Worm (Caenorhabditis elegans) whole organism, L1 larva: ENCODE results near the gene ccpp-6.

Source experiments
- C34B4.2 ChIP-seq: sonication (generic microtip); optimal IDR thresholded peaks from 2 replicates; lab custom pipeline; 2017; ENCODE audit warnings: mild to moderate bottlenecking, missing genetic modification characterization, missing compliant biosample characterization
- Y116A8C.19 ChIP-seq: sonication (generic microtip); optimal IDR thresholded peaks from 2 replicates; lab custom pipeline; 2016; ENCODE audit warnings: missing compliant biosample characterization, missing genetic modification characterization, borderline replicate concordance
- aha-1 ChIP-seq: fragments of 150-350 bp; optimal IDR thresholded peaks from 2 replicates; lab custom pipeline; 2014; ENCODE audit warnings: missing biosample characterization, missing genetic modification characterization
- ama-1 ChIP-seq: fragments of 150-350 bp; optimal IDR thresholded peaks from 2 replicates; lab custom pipeline; 2014
- ceh-8 ChIP-seq: fragments of 200-800 bp; sonication (Bioruptor generic); optimal IDR thresholded peaks from 2 replicates; lab custom pipeline; 2018; ENCODE audit warnings: mild to moderate bottlenecking, missing genetic modification characterization, moderate library complexity, missing compliant biosample characterization
- ceh-88 ChIP-seq: fragments of 200-800 bp; sonication (Bioruptor generic); IDR thresholded peaks from 2 replicates; pipeline ENCODE4 v1.3.6; 2022; ENCODE audit warnings: missing genetic modification characterization, missing compliant biosample characterization
- ceh-90 ChIP-seq: sonication (generic microtip); optimal IDR thresholded peaks from 2 replicates; lab custom pipeline; 2016; ENCODE audit warnings: missing genetic modification characterization, missing compliant biosample characterization
- dpl-1 ChIP-seq, 3 experiments: fragments of 150-350 bp in 2 of 3; sonication (generic microtip) in 1 of 3; optimal IDR thresholded peaks; 2 replicates each; lab custom pipeline; 2014 to 2017; ENCODE audit warnings: missing biosample characterization in 3 of 3, missing genetic modification characterization in 3 of 3, missing genetic modification reagents in 3 of 3
- dsc-1 ChIP-seq: sonication (generic microtip); optimal IDR thresholded peaks from 2 replicates; lab custom pipeline; 2016; ENCODE audit warnings: mild to moderate bottlenecking, missing genetic modification characterization, missing compliant biosample characterization
- efl-1 ChIP-seq, 4 experiments: fragments of 150-350 bp; optimal IDR thresholded peaks in 3 of 4; peaks in 1 of 4; 1 replicate in 1 of 4; 2 replicates in 3 of 4; lab custom pipeline; 2014; ENCODE audit warnings: missing biosample characterization in 2 of 4, missing genetic modification characterization in 2 of 4, missing genetic modification reagents in 2 of 4
- efl-3 ChIP-seq: fragments of 200-800 bp; sonication (Bioruptor generic); optimal IDR thresholded peaks from 2 replicates; lab custom pipeline; 2018; ENCODE audit warnings: mild to moderate bottlenecking, missing genetic modification characterization, missing compliant biosample characterization
- egl-13 ChIP-seq: sonication (generic microtip); optimal IDR thresholded peaks from 2 replicates; lab custom pipeline; 2016; ENCODE audit warnings: missing genotype, missing genetic modification reagents, missing genetic modification characterization, missing compliant biosample characterization
- egl-27 ChIP-seq, 2 experiments: fragments of 150-350 bp in 1 of 2; sonication (generic microtip); optimal IDR thresholded peaks; 3 replicates each; lab custom pipeline; 2017 to 2018; ENCODE audit warnings: missing biosample characterization in 2 of 2, missing genetic modification characterization in 2 of 2, missing genetic modification reagents in 2 of 2
- elt-2 ChIP-seq: sonication (generic microtip); optimal IDR thresholded peaks from 2 replicates; lab custom pipeline; 2016; ENCODE audit warnings: missing genetic modification characterization, mild to moderate bottlenecking, inconsistent platforms, missing compliant biosample characterization, missing genetic modification reagents
- elt-3 ChIP-seq, 6 experiments: fragments of 150-350 bp in 1 of 6; sonication (generic microtip); optimal IDR thresholded peaks; 2 replicates each; lab custom pipeline; 2017 to 2018; ENCODE audit warnings: missing biosample characterization in 6 of 6, missing genetic modification characterization in 6 of 6, inconsistent platforms in 1 of 6
- ets-5 ChIP-seq: fragments of 200-800 bp; sonication (Bioruptor generic); IDR thresholded peaks from 2 replicates; pipeline ENCODE4 v1.3.6; 2022; ENCODE audit warnings: missing genetic modification characterization, missing compliant biosample characterization
- fkh-10 ChIP-seq: sonication (generic microtip); optimal IDR thresholded peaks from 2 replicates; lab custom pipeline; 2017; ENCODE audit warnings: missing biosample characterization, missing genetic modification reagents, missing genetic modification characterization
- fkh-4 ChIP-seq: sonication (generic microtip); optimal IDR thresholded peaks from 2 replicates; lab custom pipeline; 2016; ENCODE audit warnings: missing compliant biosample characterization, missing genetic modification characterization, borderline replicate concordance
- grh-1 ChIP-seq: fragments of 200-800 bp; sonication (Bioruptor generic); IDR thresholded peaks from 2 replicates; pipeline ENCODE4 v1.3.6; 2022; ENCODE audit warnings: missing genetic modification reagents, missing genetic modification characterization, missing compliant biosample characterization
- hlh-4 ChIP-seq: sonication (generic microtip); optimal IDR thresholded peaks from 2 replicates; lab custom pipeline; 2016; ENCODE audit warnings: mild to moderate bottlenecking, missing genetic modification characterization, missing compliant biosample characterization
- hpl-2 ChIP-seq: fragments of 150-350 bp; optimal IDR thresholded peaks from 2 replicates; lab custom pipeline; 2014; ENCODE audit warnings: missing biosample characterization, missing genetic modification reagents, missing genetic modification characterization
- isw-1 ChIP-seq: fragments of 200-800 bp; sonication (Bioruptor generic); IDR thresholded peaks from 2 replicates; pipeline ENCODE4 v1.3.6; 2022; ENCODE audit warnings: missing genetic modification characterization, missing compliant biosample characterization
- lin-14 ChIP-seq: fragments of 200-800 bp; sonication (Bioruptor generic); optimal IDR thresholded peaks from 2 replicates; lab custom pipeline; 2018; ENCODE audit warnings: mild to moderate bottlenecking, missing genetic modification characterization, moderate library complexity, missing compliant biosample characterization
- lin-15B ChIP-seq: fragments of 150-350 bp; sonication (generic microtip); optimal IDR thresholded peaks from 3 replicates; lab custom pipeline; 2014; ENCODE audit warnings: missing biosample characterization, missing genetic modification characterization
- lin-35 ChIP-seq, 2 experiments: fragments of 150-350 bp; optimal IDR thresholded peaks; 2 replicates each; lab custom pipeline; 2014; ENCODE audit warnings: missing biosample characterization in 2 of 2, missing genetic modification characterization in 2 of 2, missing genetic modification reagents in 2 of 2
- lir-3 ChIP-seq: sonication (generic microtip); optimal IDR thresholded peaks from 2 replicates; lab custom pipeline; 2016; ENCODE audit warnings: mild to moderate bottlenecking, missing genetic modification characterization, moderate library complexity, missing compliant biosample characterization; ENCODE audit not compliant: poor library complexity
- lsy-2 ChIP-seq, 2 experiments: fragments of 150-350 bp; optimal IDR thresholded peaks; 2 replicates each; lab custom pipeline; 2014; ENCODE audit warnings: missing biosample characterization in 2 of 2, missing genetic modification characterization in 2 of 2
- mdl-1 ChIP-seq, 2 experiments: fragments of 150-350 bp; optimal IDR thresholded peaks; 2 replicates each; lab custom pipeline; 2014 to 2017; ENCODE audit warnings: missing biosample characterization in 2 of 2, missing genetic modification characterization in 2 of 2, inconsistent platforms in 1 of 2
- mef-2 ChIP-seq: fragments of 150-350 bp; optimal IDR thresholded peaks from 2 replicates; lab custom pipeline; 2014; ENCODE audit warnings: missing biosample characterization, missing genetic modification characterization
- mep-1 ChIP-seq: fragments of 150-350 bp; optimal IDR thresholded peaks from 2 replicates; lab custom pipeline; 2014; ENCODE audit warnings: missing biosample characterization, missing genetic modification characterization
- nhr-11 ChIP-seq: fragments of 150-350 bp; optimal IDR thresholded peaks from 2 replicates; lab custom pipeline; 2014; ENCODE audit warnings: missing biosample characterization, missing genetic modification characterization
- nhr-12 ChIP-seq: sonication (generic microtip); optimal IDR thresholded peaks from 2 replicates; lab custom pipeline; 2017; ENCODE audit warnings: missing biosample characterization, missing genetic modification characterization
- nhr-237 ChIP-seq: fragments of 150-350 bp; optimal IDR thresholded peaks from 2 replicates; lab custom pipeline; 2014; ENCODE audit warnings: missing biosample characterization, missing genetic modification characterization
- nhr-28 ChIP-seq: fragments of 150-350 bp; optimal IDR thresholded peaks from 2 replicates; lab custom pipeline; 2014; ENCODE audit warnings: missing biosample characterization, missing genetic modification characterization
- nhr-47 ChIP-seq: sonication (generic microtip); optimal IDR thresholded peaks from 2 replicates; lab custom pipeline; 2016; ENCODE audit warnings: mild to moderate bottlenecking, missing genetic modification characterization, moderate library complexity, missing compliant biosample characterization
- nhr-71 ChIP-seq: sonication (generic microtip); optimal IDR thresholded peaks from 2 replicates; lab custom pipeline; 2016; ENCODE audit warnings: mild to moderate bottlenecking, missing genetic modification characterization, moderate library complexity, missing compliant biosample characterization
- nhr-76 ChIP-seq: sonication (generic microtip); optimal IDR thresholded peaks from 2 replicates; lab custom pipeline; 2017; ENCODE audit warnings: missing biosample characterization, missing genetic modification characterization
- nhr-77 ChIP-seq: fragments of 150-350 bp; optimal IDR thresholded peaks from 2 replicates; lab custom pipeline; 2014; ENCODE audit warnings: missing biosample characterization, missing genetic modification characterization
- nhr-85 ChIP-seq: sonication (generic microtip); peaks from one replicate; lab custom pipeline; 2016; ENCODE audit warnings: missing genetic modification characterization, inconsistent platforms, missing compliant biosample characterization
- nhr-90 ChIP-seq: sonication (generic microtip); optimal IDR thresholded peaks from 2 replicates; lab custom pipeline; 2016; ENCODE audit warnings: mild to moderate bottlenecking, missing genetic modification characterization, missing compliant biosample characterization; ENCODE audit not compliant: poor library complexity
- pax-3 ChIP-seq: fragments of 200-800 bp; sonication (Bioruptor generic); optimal IDR thresholded peaks from 2 replicates; lab custom pipeline; 2018; ENCODE audit warnings: mild to moderate bottlenecking, missing genetic modification characterization, moderate library complexity, missing compliant biosample characterization
- pqm-1 ChIP-seq: sonication (generic microtip); optimal IDR thresholded peaks from 3 replicates; lab custom pipeline; 2017; ENCODE audit warnings: missing biosample characterization, missing genetic modification characterization
- skn-1 ChIP-seq: fragments of 150-350 bp; optimal IDR thresholded peaks from 2 replicates; lab custom pipeline; 2014; ENCODE audit warnings: missing biosample characterization, missing genetic modification characterization
- sox-4 ChIP-seq: sonication (generic microtip); optimal IDR thresholded peaks from 2 replicates; lab custom pipeline; 2016; ENCODE audit warnings: missing genetic modification characterization, missing compliant biosample characterization
- tbx-2 ChIP-seq: sonication (generic microtip); optimal IDR thresholded peaks from 2 replicates; lab custom pipeline; 2016; ENCODE audit warnings: missing genetic modification characterization, missing compliant biosample characterization
- tlp-1 ChIP-seq: fragments of 150-350 bp; optimal IDR thresholded peaks from 2 replicates; lab custom pipeline; 2014; ENCODE audit warnings: missing biosample characterization, missing genetic modification characterization
- unc-130 ChIP-seq: fragments of 150-350 bp; optimal IDR thresholded peaks from 2 replicates; lab custom pipeline; 2017; ENCODE audit warnings: missing biosample characterization, missing genetic modification characterization, inconsistent platforms
- unc-30 ChIP-seq: sonication (generic microtip); optimal IDR thresholded peaks from 2 replicates; lab custom pipeline; 2017; ENCODE audit warnings: missing biosample characterization, missing genetic modification characterization
- unc-62 ChIP-seq: fragments of 150-350 bp; optimal IDR thresholded peaks from 2 replicates; lab custom pipeline; 2014; ENCODE audit warnings: missing biosample characterization, missing genetic modification reagents, missing genetic modification characterization
- unc-98 ChIP-seq: fragments of 200-800 bp; sonication (Bioruptor generic); IDR thresholded peaks from 2 replicates; pipeline ENCODE4 v1.3.6; 2022; ENCODE audit warnings: missing genetic modification characterization, missing compliant biosample characterization
- zag-1 ChIP-seq: fragments of 150-350 bp; optimal IDR thresholded peaks from 2 replicates; lab custom pipeline; 2014; ENCODE audit warnings: missing biosample characterization, missing genetic modification characterization
- zip-4 ChIP-seq: fragments of 200-800 bp; sonication (Bioruptor generic); optimal IDR thresholded peaks from 2 replicates; lab custom pipeline; 2018; ENCODE audit warnings: mild to moderate bottlenecking, missing genetic modification characterization, moderate library complexity, missing compliant biosample characterization
- ztf-4 ChIP-seq: fragments of 150-350 bp; optimal IDR thresholded peaks from 2 replicates; lab custom pipeline; 2014; ENCODE audit warnings: missing biosample characterization, missing genetic modification characterization

ccpp-6 gene

ce11 chrII:5336035-5336376, 51.1 kb downstream of the ccpp-6 start (continued):
- no peak for TF ChIP-seq nhr-11
- no peak for TF ChIP-seq lir-3 (tag; lab: Kevin White, UChicago)
- TF ChIP-seq ets-5 (GFP tag; lab: Robert Waterston, UW) = no peak
- no peak for TF ChIP-seq unc-62 (GFP tag; lab: Kevin White, UChicago)
- TF ChIP-seq tlp-1 (tag; lab: Kevin White, UChicago) = no peak
- TF ChIP-seq efl-3 = no peak
- no peak for TF ChIP-seq nhr-90 (tag; lab: Kevin White, UChicago)
- TF ChIP-seq nhr-71 (tag; lab: Kevin White, UChicago) = peak; percentile 51
- no peak for TF ChIP-seq unc-98
- TF ChIP-seq ceh-88 = peak; percentile 44; the same call in 1 of the 2 replicates
- TF ChIP-seq hpl-2 (GFP tag; lab: Kevin White, UChicago) = no peak
- TF ChIP-seq Y116A8C.19 (tag; lab: Kevin White, UChicago) = no peak
- peak; percentile 37 for TF ChIP-seq tbx-2 (tag; lab: Kevin White, UChicago)
- no peak for TF ChIP-seq pqm-1
- no peak for TF ChIP-seq ama-1 (lab: Kevin White, UChicago)
- TF ChIP-seq nhr-28 (tag; lab: Kevin White, UChicago) = no peak
- no peak for TF ChIP-seq C34B4.2 (tag; lab: Kevin White, UChicago)
- peak; percentile 28 for TF ChIP-seq isw-1
- TF ChIP-seq dsc-1 = no peak
- TF ChIP-seq elt-2 (tag; lab: Kevin White, UChicago) = no peak
- TF ChIP-seq nhr-76 (tag; lab: Kevin White, UChicago) = no peak
- no peak for TF ChIP-seq nhr-85 (tag; lab: Kevin White, UChicago)
- TF ChIP-seq zag-1 (tag; lab: Kevin White, UChicago) = no peak
- TF ChIP-seq lin-14 = peak; percentile 91
- TF ChIP-seq ceh-8 = no peak
- TF ChIP-seq nhr-237 (tag; lab: Kevin White, UChicago) = no peak
- TF ChIP-seq ceh-90 (tag; lab: Kevin White, UChicago) = no peak
- TF ChIP-seq ztf-4 (tag; lab: Kevin White, UChicago) = no peak
- TF ChIP-seq zip-4 (GFP tag; lab: Kevin White, UChicago) = no peak
- TF ChIP-seq unc-130 (tag; lab: Kevin White, UChicago) = no peak
- TF ChIP-seq dpl-1 (GFP tag; optimal IDR thresholded peaks at IDR 0.05; lab: Kevin White, UChicago) = no peak
- TF ChIP-seq fkh-10 = peak; percentile 69
- TF ChIP-seq aha-1 (tag; lab: Kevin White, UChicago) = no peak
- no peak for TF ChIP-seq mef-2 (tag; lab: Kevin White, UChicago)
- peak in 1 of 2 experiments; percentile 28 for TF ChIP-seq lin-35 (GFP tag; optimal IDR thresholded peaks at IDR 0.05; lab: Kevin White, UChicago)
- no peak for TF ChIP-seq unc-30
- no peak for TF ChIP-seq hlh-4 (tag; lab: Kevin White, UChicago)
- TF ChIP-seq sox-4 = no peak
- TF ChIP-seq elt-3 (tag; optimal IDR thresholded peaks at IDR 0.05; lab: Kevin White, UChicago) = no peak
- TF ChIP-seq mdl-1 (tag; optimal IDR thresholded peaks at IDR 0.05; lab: Kevin White, UChicago) = no peak
- peak; percentile 31 for TF ChIP-seq egl-13 (tag; lab: Kevin White, UChicago)
- TF ChIP-seq egl-27 (tag; optimal IDR thresholded peaks at IDR 0.05; lab: Kevin White, UChicago) = no peak
- no peak for TF ChIP-seq grh-1 (GFP tag; lab: Robert Waterston, UW)
- peak; percentile 31 for TF ChIP-seq mep-1 (tag; lab: Kevin White, UChicago)
- no peak for TF ChIP-seq nhr-47 (tag; lab: Kevin White, UChicago)
- no peak for TF ChIP-seq nhr-77 (tag; lab: Kevin White, UChicago)
- no peak for TF ChIP-seq nhr-12 (tag; lab: Kevin White, UChicago)
- no peak for TF ChIP-seq fkh-4 (tag; lab: Kevin White, UChicago)
- no peak for TF ChIP-seq skn-1 (tag; lab: Kevin White, UChicago)
- TF ChIP-seq efl-1 (optimal IDR thresholded peaks at IDR 0.05; lab: Kevin White, UChicago) = peak; percentile 32 to 38
- TF ChIP-seq efl-1 (GFP tag; optimal IDR thresholded peaks at IDR 0.05 in 1 of 2; lab: Kevin White, UChicago) = peak in 1 of 2 experiments; percentile 82
- no peak for TF ChIP-seq lin-15B (tag; lab: Kevin White, UChicago)
- TF ChIP-seq pax-3 (tag; lab: Kevin White, UChicago) = no peak
- peak; percentile 34 to 52 for TF ChIP-seq lsy-2 (tag; optimal IDR thresholded peaks at IDR 0.05; lab: Kevin White, UChicago)
